Fruit fly (Drosophila melanogaster) whole organism, embryonic: Measurements from ENCODE around the gene tmod.

ENCODE experiments used
- Adf1 ChIP-seq: fragments of 200-800 bp; sonication (Bioruptor generic); IDR thresholded peaks from 2 replicates; pipeline ENCODE4 v1.3.6; 2022; ENCODE audit warnings: missing biosample characterization, missing genetic modification characterization
- CG10147 ChIP-seq: fragments of 200-800 bp; sonication (Bioruptor generic); optimal IDR thresholded peaks from 2 replicates; lab custom pipeline; 2019; ENCODE audit warnings: missing biosample characterization, mild to moderate bottlenecking, missing genetic modification characterization, moderate library complexity
- CG12071 ChIP-seq: fragments of 200-800 bp; sonication (Bioruptor generic); optimal IDR thresholded peaks from 3 replicates; lab custom pipeline; 2018; ENCODE audit warnings: missing biosample characterization, mild to moderate bottlenecking, missing genetic modification characterization
- CG13624 ChIP-seq: fragments of 200-800 bp; sonication (Bioruptor generic); optimal IDR thresholded peaks from 2 replicates; lab custom pipeline; 2016; ENCODE audit warnings: missing biosample characterization, missing genetic modification characterization
- CG13775 ChIP-seq: fragments of 200-800 bp; sonication (Bioruptor generic); optimal IDR thresholded peaks from 3 replicates; lab custom pipeline; 2017; ENCODE audit warnings: missing biosample characterization, mild to moderate bottlenecking, missing genetic modification characterization
- CG14014 ChIP-seq: fragments of 200-800 bp; sonication (Bioruptor generic); IDR thresholded peaks from 2 replicates; pipeline ENCODE4 v1.3.6; 2022; ENCODE audit warnings: missing biosample characterization, missing genetic modification characterization
- CG14050 ChIP-seq: fragments of 200-800 bp; sonication (Bioruptor generic); IDR thresholded peaks from 3 replicates; pipeline ENCODE4 v1.3.6; 2022; ENCODE audit warnings: missing biosample characterization, missing genetic modification characterization
- CG17186 ChIP-seq: fragments of 200-800 bp; sonication (Bioruptor generic); optimal IDR thresholded peaks from 3 replicates; lab custom pipeline; 2017; ENCODE audit warnings: missing biosample characterization, missing genetic modification reagents, missing genetic modification characterization
- CG17802 ChIP-seq: fragments of 200-800 bp; sonication (Bioruptor generic); optimal IDR thresholded peaks from 2 replicates; lab custom pipeline; 2018; ENCODE audit warnings: missing biosample characterization, mild to moderate bottlenecking, missing genetic modification characterization, moderate library complexity
- CG18262 ChIP-seq: fragments of 200-800 bp; optimal IDR thresholded peaks from 3 replicates; lab custom pipeline; 2019; ENCODE audit warnings: missing biosample characterization, mild to moderate bottlenecking, missing genetic modification characterization, moderate library complexity
- CG2875 ChIP-seq: fragments of 200-800 bp; sonication (Bioruptor generic); optimal IDR thresholded peaks from 2 replicates; lab custom pipeline; 2017; ENCODE audit warnings: missing biosample characterization, mild to moderate bottlenecking, missing genetic modification characterization, missing genetic modification reagents
- CG3065 ChIP-seq: fragments of 200-800 bp; sonication (Bioruptor generic); optimal IDR thresholded peaks from 2 replicates; lab custom pipeline; 2016; ENCODE audit warnings: missing biosample characterization, missing genetic modification characterization
- CG4730 ChIP-seq: fragments of 200-800 bp; sonication (Bioruptor generic); IDR thresholded peaks from 2 replicates; pipeline ENCODE4 v1.3.6; 2022; ENCODE audit warnings: missing biosample characterization, missing genetic modification characterization
- CG8290 ChIP-seq, 3 experiments: fragments of 200-800 bp; sonication (Bioruptor generic); optimal IDR thresholded peaks; 2 replicates each; lab custom pipeline; 2016 to 2019; ENCODE audit warnings: missing biosample characterization in 3 of 3, missing genetic modification characterization in 3 of 3, mild to moderate bottlenecking in 2 of 3, moderate library complexity in 1 of 3
- Chrac-16 ChIP-seq: fragments of 200-800 bp; sonication (Bioruptor generic); optimal IDR thresholded peaks from 3 replicates; lab custom pipeline; 2016; ENCODE audit warnings: missing biosample characterization, missing genetic modification characterization
- CkIIα-i1 ChIP-seq: fragments of 200-800 bp; sonication (Bioruptor generic); IDR thresholded peaks from 2 replicates; pipeline ENCODE4 v1.3.6; 2022; ENCODE audit warnings: missing biosample characterization, missing genetic modification characterization
- Dip3 ChIP-seq: fragments of 200-800 bp; sonication (Bioruptor generic); optimal IDR thresholded peaks from 3 replicates; lab custom pipeline; 2016; ENCODE audit warnings: missing biosample characterization, missing genetic modification characterization
- Doc3 ChIP-seq: fragments of 200-800 bp; sonication (Bioruptor generic); IDR thresholded peaks from 3 replicates; pipeline ENCODE4 v1.3.6; 2022; ENCODE audit warnings: missing biosample characterization, missing genetic modification characterization; ENCODE audit not compliant: partially characterized antibody
- Drgx ChIP-seq: fragments of 200-800 bp; sonication (Bioruptor generic); IDR thresholded peaks from 2 replicates; pipeline ENCODE4 v1.3.6; 2022; ENCODE audit warnings: missing biosample characterization, missing genetic modification characterization
- ERR ChIP-seq: fragments of 200-800 bp; sonication (Bioruptor generic); optimal IDR thresholded peaks from 2 replicates; lab custom pipeline; 2016; ENCODE audit warnings: missing biosample characterization, missing genetic modification characterization
- Fer3 ChIP-seq: fragments of 200-800 bp; sonication (Bioruptor generic); optimal IDR thresholded peaks from 2 replicates; lab custom pipeline; 2018; ENCODE audit warnings: missing biosample characterization, mild to moderate bottlenecking, missing genetic modification characterization, moderate library complexity
- Hand ChIP-seq: fragments of 200-800 bp; sonication (Bioruptor generic); optimal IDR thresholded peaks from 2 replicates; lab custom pipeline; 2017; ENCODE audit warnings: mild to moderate bottlenecking, missing biosample characterization, missing genetic modification reagents, missing genetic modification characterization
- Hmx ChIP-seq: fragments of 200-800 bp; sonication (Bioruptor generic); optimal IDR thresholded peaks from 2 replicates; lab custom pipeline; 2016; ENCODE audit warnings: missing biosample characterization, missing genetic modification characterization
- Hr78 ChIP-seq, 2 experiments: fragments of 200-800 bp in 1 of 2; fragments of >200 bp in 1 of 2; sonication (Bioruptor generic) in 1 of 2; optimal IDR thresholded peaks; 2 replicates each; lab custom pipeline; 2017 to 2019; ENCODE audit warnings: missing biosample characterization in 2 of 2, missing genetic modification characterization in 2 of 2, mild to moderate bottlenecking in 1 of 2, moderate library complexity in 1 of 2
- Hsf ChIP-seq: fragments of 200-800 bp; sonication (Bioruptor generic); optimal IDR thresholded peaks from 3 replicates; lab custom pipeline; 2016; ENCODE audit warnings: missing biosample characterization, missing genetic modification characterization
- Poxn ChIP-seq: fragments of 200-800 bp; sonication (Bioruptor generic); IDR thresholded peaks from 2 replicates; pipeline ENCODE4 v1.3.6; 2022; ENCODE audit warnings: missing biosample characterization, missing genetic modification characterization
- Scr ChIP-seq: fragments of 200-800 bp; sonication (Bioruptor generic); IDR thresholded peaks from 2 replicates; pipeline ENCODE4 v1.3.6; 2022; ENCODE audit warnings: missing biosample characterization, missing genetic modification characterization; ENCODE audit not compliant: partially characterized antibody
- al ChIP-seq: fragments of 200-800 bp; sonication (Bioruptor generic); IDR thresholded peaks from 2 replicates; pipeline ENCODE4 v1.3.6; 2022; ENCODE audit warnings: missing biosample characterization, missing genetic modification characterization
- az2 ChIP-seq: fragments of 200-800 bp; sonication (Bioruptor generic); optimal IDR thresholded peaks from 3 replicates; lab custom pipeline; 2016; ENCODE audit warnings: missing biosample characterization, missing genetic modification characterization
- cad ChIP-seq: fragments of >200 bp; optimal IDR thresholded peaks from 2 replicates; lab custom pipeline; 2017; ENCODE audit warnings: missing biosample characterization, missing genetic modification characterization
- chinmo ChIP-seq: fragments of 200-800 bp; sonication (Bioruptor generic); IDR thresholded peaks from 4 replicates; pipeline ENCODE4 v1.3.6; 2022; ENCODE audit warnings: missing biosample characterization, missing genetic modification characterization; ENCODE audit not compliant: partially characterized antibody
- crc ChIP-seq: fragments of 200-800 bp; sonication (Bioruptor generic); optimal IDR thresholded peaks from 2 replicates; lab custom pipeline; 2016; ENCODE audit warnings: missing biosample characterization, missing genetic modification characterization
- dati ChIP-seq: fragments of 200-800 bp; sonication (Bioruptor generic); IDR thresholded peaks from 2 replicates; pipeline ENCODE4 v1.3.6; 2022; ENCODE audit warnings: missing biosample characterization, missing genetic modification characterization
- dmrt11E ChIP-seq: fragments of 200-800 bp; sonication (Bioruptor generic); optimal IDR thresholded peaks from 3 replicates; lab custom pipeline; 2018; ENCODE audit warnings: missing biosample characterization, mild to moderate bottlenecking, missing genetic modification characterization, moderate library complexity
- fru ChIP-seq: fragments of >200 bp; optimal IDR thresholded peaks from 2 replicates; lab custom pipeline; 2017
- gcm2 ChIP-seq: fragments of 200-800 bp; sonication (Bioruptor generic); optimal IDR thresholded peaks from 2 replicates; lab custom pipeline; 2016; ENCODE audit warnings: missing biosample characterization, missing genetic modification characterization
- grn ChIP-seq: fragments of 200-800 bp; sonication (Bioruptor generic); optimal IDR thresholded peaks from 3 replicates; lab custom pipeline; 2017; ENCODE audit warnings: missing biosample characterization, missing genetic modification characterization
- gsb ChIP-seq: fragments of 200-800 bp; sonication (Bioruptor generic); IDR thresholded peaks from 2 replicates; pipeline ENCODE4 v1.3.6; 2022; ENCODE audit warnings: missing biosample characterization, missing genetic modification characterization
- kni ChIP-seq: fragments of 200-800 bp; sonication (Bioruptor generic); optimal IDR thresholded peaks from 3 replicates; lab custom pipeline; 2017; ENCODE audit warnings: mild to moderate bottlenecking, missing biosample characterization, missing genetic modification reagents, missing genetic modification characterization
- knrl ChIP-seq: fragments of 200-800 bp; sonication (Bioruptor generic); IDR thresholded peaks from 3 replicates; pipeline ENCODE4 v1.3.6; 2022; ENCODE audit warnings: missing biosample characterization, missing genetic modification characterization; ENCODE audit not compliant: partially characterized antibody
- nom ChIP-seq: fragments of 200-800 bp; sonication (Bioruptor generic); optimal IDR thresholded peaks from 2 replicates; lab custom pipeline; 2017; ENCODE audit warnings: missing biosample characterization, missing genetic modification characterization, mild to moderate bottlenecking, moderate library complexity, missing genetic modification reagents
- odd ChIP-seq: fragments of 200-800 bp; sonication (Bioruptor generic); optimal IDR thresholded peaks from 2 replicates; lab custom pipeline; 2017; ENCODE audit warnings: missing biosample characterization, mild to moderate bottlenecking, missing genetic modification characterization
- pho ChIP-seq: fragments of 200-800 bp; sonication (Bioruptor generic); optimal IDR thresholded peaks from 2 replicates; lab custom pipeline; 2016; ENCODE audit warnings: missing biosample characterization, missing genetic modification characterization
- rib ChIP-seq: fragments of 200-800 bp; sonication (Bioruptor generic); IDR thresholded peaks from 2 replicates; pipeline ENCODE4 v1.3.6; 2022; ENCODE audit warnings: missing biosample characterization, missing genetic modification characterization
- sd ChIP-seq: fragments of 200-800 bp; sonication (Bioruptor generic); optimal IDR thresholded peaks from 3 replicates; lab custom pipeline; 2018; ENCODE audit warnings: missing biosample characterization, mild to moderate bottlenecking, missing genetic modification characterization, moderate library complexity
- sob ChIP-seq: fragments of 200-800 bp; sonication (Bioruptor generic); IDR thresholded peaks from 2 replicates; pipeline ENCODE4 v1.3.6; 2022; ENCODE audit warnings: missing biosample characterization, missing genetic modification characterization
- usp ChIP-seq: fragments of >200 bp; optimal IDR thresholded peaks from 2 replicates; lab custom pipeline; 2017; ENCODE audit warnings: missing biosample characterization, missing genetic modification characterization
- wdn ChIP-seq: fragments of 200-800 bp; sonication (Bioruptor generic); IDR thresholded peaks from 2 replicates; pipeline ENCODE4 v1.3.6; 2022; ENCODE audit warnings: missing biosample characterization, missing genetic modification characterization

The tmod gene

dm6 chr3R:30600154-30601009, 68.0 kb downstream of the tmod start (continued):
- TF ChIP-seq CG14014 (GFP tag; lab: Robert Waterston, UW) (peak; percentile 93), pho (peak; percentile 92), Chrac-16 (GFP tag; lab: Kevin White, UChicago) (peak; percentile 87), Hsf (GFP tag; lab: Kevin White, UChicago) (peak; percentile 90), wdn (peak; percentile 87), rib (GFP tag; lab: Robert Waterston, UW) (peak; percentile 90), fru (lab: Kevin White, UChicago) (no peak), usp (GFP tag; lab: Kevin White, UChicago) (no peak), CG10147 (GFP tag; lab: Kevin White, UChicago) (peak; percentile 89), gcm2 (GFP tag; lab: Kevin White, UChicago) (no peak), CG18262 (peak; percentile 93), CG13624 (GFP tag; lab: Kevin White, UChicago) (peak; percentile 70), CG12071 (GFP tag; lab: Kevin White, UChicago) (peak; percentile 93), Hr78 (GFP tag; optimal IDR thresholded peaks at IDR 0.05; lab: Kevin White, UChicago) (peak in 1 of 2 experiments; percentile 55), Hmx (GFP tag; lab: Kevin White, UChicago) (peak; percentile 79), nom (GFP tag; lab: Kevin White, UChicago) (peak; percentile 51), cad (no peak), CG3065 (GFP tag; lab: Kevin White, UChicago) (peak; percentile 58), odd (GFP tag; lab: Kevin White, UChicago) (peak; percentile 84), CkIIα-i1 (GFP tag; lab: Robert Waterston, UW) (peak; percentile 55; the same call in 1 of the 2 replicates), grn (GFP tag; lab: Kevin White, UChicago) (peak; percentile 21), CG14050 (peak; percentile 93), gsb (peak; percentile 85), kni (GFP tag; lab: Kevin White, UChicago) (no peak), crc (peak; percentile 85), Adf1 (GFP tag; lab: Robert Waterston, UW) (peak; percentile 74), Dip3 (peak; percentile 90), Poxn (GFP tag; lab: Robert Waterston, UW) (peak; percentile 77), sd (peak; percentile 90), CG13775 (GFP tag; lab: Kevin White, UChicago) (peak; percentile 86), knrl (GFP tag; lab: Robert Waterston, UW) (no peak), Scr (0 out of 2 replicates have a peak, but pooled peaks have one; percentile 29), CG8290 (GFP tag; optimal IDR thresholded peaks at IDR 0.05; lab: Kevin White, UChicago) (peak; percentile 79), CG8290 (tag; optimal IDR thresholded peaks at IDR 0.05; lab: Kevin White, UChicago) (peak in 1 of 2 experiments; percentile 80), chinmo (peak; percentile 52; the same call in 1 of the 4 replicates), Doc3 (GFP tag; lab: Robert Waterston, UW) (0 out of 3 replicates have a peak, but pooled peaks have one; percentile 24), Drgx (GFP tag; lab: Robert Waterston, UW) (peak; percentile 96), al (GFP tag; lab: Robert Waterston, UW) (peak; percentile 85), Hand (GFP tag; lab: Kevin White, UChicago) (peak; percentile 83), CG2875 (GFP tag; lab: Kevin White, UChicago) (peak; percentile 85), sob (peak; percentile 94), CG4730 (peak; percentile 90), Fer3 (tag; lab: Kevin White, UChicago) (peak; percentile 89), dmrt11E (tag; lab: Kevin White, UChicago) (peak; percentile 79), CG17802 (tag; lab: Kevin White, UChicago) (peak; percentile 71), dati (GFP tag; lab: Robert Waterston, UW) (peak; percentile 77), ERR (GFP tag; lab: Kevin White, UChicago) (peak; percentile 84), az2 (GFP tag; lab: Kevin White, UChicago) (peak; percentile 90), CG17186 (GFP tag; lab: Kevin White, UChicago) (peak; percentile 9)
